Worm (Caenorhabditis elegans) whole organism, L1 larva: ENCODE measurements around the gene T03D3.5.

ENCODE experiments used
- C16A3.4 ChIP-seq: fragments of 150-350 bp; optimal IDR thresholded peaks from 2 replicates; lab custom pipeline; 2014; ENCODE audit warnings: missing biosample characterization, missing genetic modification characterization
- C34B4.2 ChIP-seq: sonication (generic microtip); optimal IDR thresholded peaks from 2 replicates; lab custom pipeline; 2017; ENCODE audit warnings: mild to moderate bottlenecking, missing genetic modification characterization, missing compliant biosample characterization
- F16B12.6 ChIP-seq: fragments of 150-350 bp; optimal IDR thresholded peaks from 2 replicates; lab custom pipeline; 2014; ENCODE audit warnings: missing biosample characterization, missing genetic modification characterization
- Y116A8C.19 ChIP-seq: sonication (generic microtip); optimal IDR thresholded peaks from 2 replicates; lab custom pipeline; 2016; ENCODE audit warnings: missing compliant biosample characterization, missing genetic modification characterization, borderline replicate concordance
- aha-1 ChIP-seq: fragments of 150-350 bp; optimal IDR thresholded peaks from 2 replicates; lab custom pipeline; 2014; ENCODE audit warnings: missing biosample characterization, missing genetic modification characterization
- alr-1 ChIP-seq: fragments of 200-800 bp; sonication (Bioruptor generic); optimal IDR thresholded peaks from 2 replicates; lab custom pipeline; 2018; ENCODE audit warnings: borderline replicate concordance, mild to moderate bottlenecking, missing genetic modification characterization, missing compliant biosample characterization
- aly-2 ChIP-seq: fragments of 150-350 bp; optimal IDR thresholded peaks from 2 replicates; lab custom pipeline; 2014; ENCODE audit warnings: missing biosample characterization, missing genetic modification characterization
- blmp-1 ChIP-seq: fragments of 150-350 bp; optimal IDR thresholded peaks from 2 replicates; lab custom pipeline; 2014; ENCODE audit warnings: missing biosample characterization, missing genetic modification characterization
- ceh-63 ChIP-seq: fragments of 200-800 bp; sonication (Bioruptor generic); optimal IDR thresholded peaks from 2 replicates; lab custom pipeline; 2018; ENCODE audit warnings: mild to moderate bottlenecking, missing genetic modification characterization, missing compliant biosample characterization
- ceh-82 ChIP-seq, 3 experiments: fragments of 150-350 bp in 1 of 3; sonication (generic microtip) in 2 of 3; optimal IDR thresholded peaks; 2 replicates each; lab custom pipeline; 2014 to 2017; ENCODE audit warnings: missing biosample characterization in 3 of 3, missing genetic modification characterization in 3 of 3
- efl-1 ChIP-seq, 4 experiments: fragments of 150-350 bp; optimal IDR thresholded peaks in 3 of 4; peaks in 1 of 4; 1 replicate in 1 of 4; 2 replicates in 3 of 4; lab custom pipeline; 2014; ENCODE audit warnings: missing biosample characterization in 2 of 4, missing genetic modification characterization in 2 of 4, missing genetic modification reagents in 2 of 4
- efl-3 ChIP-seq: fragments of 200-800 bp; sonication (Bioruptor generic); optimal IDR thresholded peaks from 2 replicates; lab custom pipeline; 2018; ENCODE audit warnings: mild to moderate bottlenecking, missing genetic modification characterization, missing compliant biosample characterization
- egl-13 ChIP-seq: sonication (generic microtip); optimal IDR thresholded peaks from 2 replicates; lab custom pipeline; 2016; ENCODE audit warnings: missing genotype, missing genetic modification reagents, missing genetic modification characterization, missing compliant biosample characterization
- elt-2 ChIP-seq: sonication (generic microtip); optimal IDR thresholded peaks from 2 replicates; lab custom pipeline; 2016; ENCODE audit warnings: missing genetic modification characterization, mild to moderate bottlenecking, inconsistent platforms, missing compliant biosample characterization, missing genetic modification reagents
- fkh-10 ChIP-seq: sonication (generic microtip); optimal IDR thresholded peaks from 2 replicates; lab custom pipeline; 2017; ENCODE audit warnings: missing biosample characterization, missing genetic modification reagents, missing genetic modification characterization
- fkh-8 ChIP-seq: sonication (generic microtip); optimal IDR thresholded peaks from 2 replicates; lab custom pipeline; 2016; ENCODE audit warnings: mild to moderate bottlenecking, missing genetic modification characterization, missing compliant biosample characterization
- hpl-2 ChIP-seq: fragments of 150-350 bp; optimal IDR thresholded peaks from 2 replicates; lab custom pipeline; 2014; ENCODE audit warnings: missing biosample characterization, missing genetic modification reagents, missing genetic modification characterization
- jun-1 ChIP-seq: fragments of 150-350 bp; optimal IDR thresholded peaks from 2 replicates; lab custom pipeline; 2014; ENCODE audit warnings: missing biosample characterization, missing genetic modification reagents, missing genetic modification characterization
- lin-13 ChIP-seq: fragments of 150-350 bp; optimal IDR thresholded peaks from 2 replicates; lab custom pipeline; 2014; ENCODE audit warnings: missing biosample characterization, missing genetic modification reagents, missing genetic modification characterization
- lin-14 ChIP-seq: fragments of 200-800 bp; sonication (Bioruptor generic); optimal IDR thresholded peaks from 2 replicates; lab custom pipeline; 2018; ENCODE audit warnings: mild to moderate bottlenecking, missing genetic modification characterization, moderate library complexity, missing compliant biosample characterization
- lin-15B ChIP-seq: fragments of 150-350 bp; sonication (generic microtip); optimal IDR thresholded peaks from 3 replicates; lab custom pipeline; 2014; ENCODE audit warnings: missing biosample characterization, missing genetic modification characterization
- lin-39 ChIP-seq: fragments of 150-350 bp; optimal IDR thresholded peaks from 2 replicates; lab custom pipeline; 2014; ENCODE audit warnings: missing biosample characterization, missing genetic modification reagents, missing genetic modification characterization
- lsy-2 ChIP-seq, 2 experiments: fragments of 150-350 bp; optimal IDR thresholded peaks; 2 replicates each; lab custom pipeline; 2014; ENCODE audit warnings: missing biosample characterization in 2 of 2, missing genetic modification characterization in 2 of 2
- mep-1 ChIP-seq: fragments of 150-350 bp; optimal IDR thresholded peaks from 2 replicates; lab custom pipeline; 2014; ENCODE audit warnings: missing biosample characterization, missing genetic modification characterization
- nhr-12 ChIP-seq: sonication (generic microtip); optimal IDR thresholded peaks from 2 replicates; lab custom pipeline; 2017; ENCODE audit warnings: missing biosample characterization, missing genetic modification characterization
- nhr-19 ChIP-seq: fragments of 200-800 bp; sonication (Bioruptor generic); conservative IDR thresholded peaks from 2 replicates; pipeline ENCODE4 v1.3.6; 2022; ENCODE audit warnings: missing genetic modification characterization, missing compliant biosample characterization
- nhr-237 ChIP-seq: fragments of 150-350 bp; optimal IDR thresholded peaks from 2 replicates; lab custom pipeline; 2014; ENCODE audit warnings: missing biosample characterization, missing genetic modification characterization
- nhr-28 ChIP-seq: fragments of 150-350 bp; optimal IDR thresholded peaks from 2 replicates; lab custom pipeline; 2014; ENCODE audit warnings: missing biosample characterization, missing genetic modification characterization
- nhr-47 ChIP-seq: sonication (generic microtip); optimal IDR thresholded peaks from 2 replicates; lab custom pipeline; 2016; ENCODE audit warnings: mild to moderate bottlenecking, missing genetic modification characterization, moderate library complexity, missing compliant biosample characterization
- nhr-71 ChIP-seq: sonication (generic microtip); optimal IDR thresholded peaks from 2 replicates; lab custom pipeline; 2016; ENCODE audit warnings: mild to moderate bottlenecking, missing genetic modification characterization, moderate library complexity, missing compliant biosample characterization
- nhr-85 ChIP-seq: sonication (generic microtip); peaks from one replicate; lab custom pipeline; 2016; ENCODE audit warnings: missing genetic modification characterization, inconsistent platforms, missing compliant biosample characterization
- rnt-1 ChIP-seq: sonication (generic microtip); optimal IDR thresholded peaks from 2 replicates; lab custom pipeline; 2016; ENCODE audit warnings: mild to moderate bottlenecking, missing genetic modification characterization, moderate library complexity, missing compliant biosample characterization
- skn-1 ChIP-seq: fragments of 150-350 bp; optimal IDR thresholded peaks from 2 replicates; lab custom pipeline; 2014; ENCODE audit warnings: missing biosample characterization, missing genetic modification characterization
- sptf-1 ChIP-seq: fragments of 150-350 bp; optimal IDR thresholded peaks from 2 replicates; lab custom pipeline; 2014; ENCODE audit warnings: missing biosample characterization, missing genetic modification characterization
- swsn-7 ChIP-seq: sonication (generic microtip); optimal IDR thresholded peaks from 2 replicates; lab custom pipeline; 2016; ENCODE audit warnings: missing genetic modification characterization, missing compliant biosample characterization
- tbx-2 ChIP-seq: sonication (generic microtip); optimal IDR thresholded peaks from 2 replicates; lab custom pipeline; 2016; ENCODE audit warnings: missing genetic modification characterization, missing compliant biosample characterization
- tlp-1 ChIP-seq: fragments of 150-350 bp; optimal IDR thresholded peaks from 2 replicates; lab custom pipeline; 2014; ENCODE audit warnings: missing biosample characterization, missing genetic modification characterization
- unc-30 ChIP-seq: sonication (generic microtip); optimal IDR thresholded peaks from 2 replicates; lab custom pipeline; 2017; ENCODE audit warnings: missing biosample characterization, missing genetic modification characterization
- unc-86 ChIP-seq: sonication (generic microtip); optimal IDR thresholded peaks from 2 replicates; lab custom pipeline; 2016; ENCODE audit warnings: missing genetic modification characterization, missing compliant biosample characterization
- unc-98 ChIP-seq: fragments of 200-800 bp; sonication (Bioruptor generic); IDR thresholded peaks from 2 replicates; pipeline ENCODE4 v1.3.6; 2022; ENCODE audit warnings: missing genetic modification characterization, missing compliant biosample characterization
- vab-15 ChIP-seq: sonication (generic microtip); optimal IDR thresholded peaks from 2 replicates; lab custom pipeline; 2017; ENCODE audit warnings: missing genotype, mild to moderate bottlenecking, missing genetic modification characterization, missing compliant biosample characterization
- ztf-4 ChIP-seq: fragments of 150-350 bp; optimal IDR thresholded peaks from 2 replicates; lab custom pipeline; 2014; ENCODE audit warnings: missing biosample characterization, missing genetic modification characterization

The T03D3.5 gene

DNA sequence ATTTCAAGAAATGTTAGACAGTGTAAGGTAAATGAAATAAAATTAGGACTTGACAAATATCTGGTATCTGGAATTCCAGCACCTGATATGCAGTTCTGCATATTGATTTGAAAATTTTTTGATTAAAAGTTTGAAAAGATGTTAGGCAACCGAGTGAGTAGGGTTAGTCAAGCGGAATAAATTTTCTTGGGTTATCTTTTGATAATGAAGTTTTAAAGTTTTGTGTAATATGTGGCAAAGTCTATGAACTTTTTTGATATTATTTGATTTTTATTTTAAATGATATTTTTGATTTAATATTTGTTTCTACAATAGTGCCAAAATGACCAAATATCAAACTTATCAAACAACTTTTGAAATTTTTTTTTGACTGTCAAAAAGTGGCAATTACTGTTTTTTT is 42.9 kb upstream of the T03D3.5 start, which contains the start of gene srh-241:
TSS of gene srh-241 (minus strand) at position 101 of the 400 bp plus-strand sequence.
- TF ChIP-seq nhr-237 (tag; lab: Kevin White, UChicago) (no peak), ceh-82 (tag; optimal IDR thresholded peaks at IDR 0.05; lab: Kevin White, UChicago) (no peak), hpl-2 (GFP tag; lab: Kevin White, UChicago) (no peak), efl-3 (GFP tag; lab: Kevin White, UChicago) (no peak), tlp-1 (no peak), lsy-2 (tag; optimal IDR thresholded peaks at IDR 0.05; lab: Kevin White, UChicago) (no peak), egl-13 (no peak), unc-86 (no peak), aly-2 (tag; lab: Kevin White, UChicago) (no peak), aha-1 (tag; lab: Kevin White, UChicago) (no peak), lin-15B (tag; lab: Kevin White, UChicago) (no peak), nhr-28 (no peak), elt-2 (tag; lab: Kevin White, UChicago) (no peak), lin-13 (no peak), fkh-10 (GFP tag; lab: Kevin White, UChicago) (no peak), tbx-2 (tag; lab: Kevin White, UChicago) (no peak), Y116A8C.19 (tag; lab: Kevin White, UChicago) (no peak), mep-1 (tag; lab: Kevin White, UChicago) (no peak), nhr-19 (GFP tag; lab: Robert Waterston, UW) (no peak), ceh-63 (GFP tag; lab: Kevin White, UChicago) (no peak)

DNA sequence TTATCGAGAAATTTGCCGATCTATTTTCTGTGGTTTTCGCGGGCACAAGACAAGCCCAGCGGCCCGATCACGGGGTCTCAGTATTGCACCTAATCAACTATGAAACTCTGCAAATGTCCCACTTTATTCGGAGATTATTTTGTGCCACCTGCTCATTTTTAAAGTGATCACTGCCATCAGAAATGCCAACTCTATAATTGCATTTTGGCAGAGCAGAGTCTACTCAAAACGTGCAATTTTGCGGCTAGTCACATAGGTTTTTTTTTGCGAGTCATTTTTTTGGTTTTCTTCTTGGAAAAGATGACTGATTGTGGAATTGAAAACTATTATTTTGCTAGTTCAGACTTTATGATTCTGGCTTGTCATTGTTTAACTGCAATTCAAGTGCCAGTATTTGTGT is 38.3 kb upstream of the T03D3.5 start, which contains the start of gene srh-240:
TSS of gene srh-240 (plus strand) at position 301 of the 400 bp plus-strand sequence.
- no peak for TF ChIP-seq lin-39 (tag; lab: Kevin White, UChicago)
- TF ChIP-seq C16A3.4 (tag; lab: Kevin White, UChicago), result no peak
- TF ChIP-seq lin-14 (GFP tag; lab: Kevin White, UChicago), result no peak
- TF ChIP-seq fkh-8 (tag; lab: Kevin White, UChicago), result peak; percentile 58

DNA sequence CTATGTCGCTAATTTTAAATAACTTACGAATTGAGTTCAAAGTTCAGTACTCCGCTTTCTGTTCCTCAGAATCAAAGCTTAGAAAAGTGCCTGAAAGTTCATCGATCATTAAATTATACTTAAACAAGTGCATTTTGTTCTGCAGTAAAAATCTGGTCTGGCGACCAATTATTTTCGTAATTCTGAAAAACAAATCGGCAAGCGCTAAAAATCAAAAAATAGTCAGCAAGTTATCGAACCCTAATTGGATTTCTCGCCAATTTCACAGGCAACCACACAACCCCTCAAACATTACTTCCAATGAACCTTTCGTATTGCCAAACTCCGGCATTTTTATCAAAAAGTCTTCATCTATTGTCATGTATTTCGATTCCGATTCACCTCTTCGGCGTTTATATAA is 36.4 kb upstream of the T03D3.5 start, which contains the start of gene srh-272:
TSS of gene srh-272 (plus strand) at position 301 of the 400 bp plus-strand sequence.
- TF ChIP-seq unc-86 (no peak), lin-14 (GFP tag; lab: Kevin White, UChicago) (no peak), unc-30 (tag; lab: Kevin White, UChicago) (no peak), jun-1 (no peak), alr-1 (tag; lab: Kevin White, UChicago) (no peak), aha-1 (tag; lab: Kevin White, UChicago) (no peak), hpl-2 (GFP tag; lab: Kevin White, UChicago) (no peak), skn-1 (no peak), ztf-4 (tag; lab: Kevin White, UChicago) (no peak), nhr-12 (tag; lab: Kevin White, UChicago) (no peak), vab-15 (tag; lab: Kevin White, UChicago) (no peak)
- TF ChIP-seq, all 84 proteins: peak for 0

DNA sequence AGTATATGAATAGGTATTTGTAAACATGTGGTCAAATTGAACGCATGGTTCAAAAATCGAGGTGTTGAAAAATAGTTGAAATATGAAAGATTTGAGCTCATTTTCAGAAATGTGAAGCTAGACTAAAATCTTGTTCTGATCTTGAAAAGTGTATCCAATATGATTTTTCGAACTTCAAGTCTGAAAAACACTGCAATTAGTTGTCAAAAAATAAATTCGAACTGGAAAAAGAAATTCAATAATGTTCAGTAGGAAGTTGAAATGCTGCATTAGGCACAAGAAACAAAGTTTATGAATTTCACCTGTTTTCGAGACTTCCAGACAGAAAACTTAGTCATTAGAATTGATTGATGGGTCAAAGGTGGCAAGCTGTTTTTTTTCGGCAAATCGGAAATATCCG is 34.9 kb upstream of the T03D3.5 start, which contains the start of gene srh-270:
TSS of gene srh-270 (minus strand) at position 101 of the 400 bp plus-strand sequence.
- TF ChIP-seq lin-13 (no peak), lin-15B (tag; lab: Kevin White, UChicago) (no peak), unc-98 (no peak), aly-2 (tag; lab: Kevin White, UChicago) (no peak)
- TF ChIP-seq, all 84 proteins: peak for 0

DNA sequence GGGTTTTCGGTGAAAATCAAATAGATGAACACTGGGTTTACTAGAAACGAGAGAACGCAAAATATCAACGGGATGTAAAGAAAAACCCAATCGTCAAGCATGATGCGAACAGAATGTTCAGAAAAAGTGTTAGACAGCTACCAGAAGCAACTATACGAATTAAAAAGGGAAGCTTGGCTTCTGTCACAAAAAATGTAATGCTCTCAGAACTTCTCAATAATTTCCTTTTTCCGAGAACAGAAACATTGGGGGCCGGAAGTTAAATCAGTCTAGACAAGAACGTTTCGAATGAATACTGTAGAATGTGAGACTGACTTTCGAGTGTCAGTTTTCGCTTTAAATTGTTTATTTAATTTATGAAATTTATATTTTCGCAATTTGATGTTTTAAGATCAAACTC is 33.1 kb upstream of the T03D3.5 start, which contains the start of gene srj-54:
TSS of gene srj-54 (minus strand) at position 101 of the 400 bp plus-strand sequence.
- TF ChIP-seq C16A3.4 (tag; lab: Kevin White, UChicago), result no peak

DNA sequence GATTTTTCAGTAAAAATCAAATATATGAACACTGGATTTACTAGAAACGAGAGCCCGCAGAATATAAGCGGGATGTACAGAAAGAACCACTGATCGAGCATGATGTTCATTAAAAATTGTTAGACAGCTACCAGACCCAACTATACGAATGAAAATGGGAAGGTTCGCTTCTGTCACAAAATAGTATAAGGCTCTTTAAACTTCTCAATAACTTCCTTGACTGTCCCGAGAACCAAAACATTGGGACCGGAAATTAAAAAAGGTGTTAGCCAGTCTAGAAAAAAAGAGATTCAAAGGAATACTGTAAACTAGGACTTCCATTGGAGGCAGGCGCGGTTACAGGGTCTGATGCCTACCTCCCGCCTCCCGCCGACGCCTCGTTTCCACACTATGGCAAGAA is 31.2 kb upstream of the T03D3.5 start, which contains the start of gene srj-55:
TSS of gene srj-55 (minus strand) at position 101 of the 400 bp plus-strand sequence.
- TF ChIP-seq F16B12.6 (tag; lab: Kevin White, UChicago), result no peak
- TF ChIP-seq rnt-1, result no peak
- TF ChIP-seq swsn-7 (tag; lab: Kevin White, UChicago), result no peak
- no peak for TF ChIP-seq nhr-85
- TF ChIP-seq C34B4.2 (tag; lab: Kevin White, UChicago), result no peak
- no peak for TF ChIP-seq efl-1 (optimal IDR thresholded peaks at IDR 0.05; lab: Kevin White, UChicago)
- no peak for TF ChIP-seq efl-1 (GFP tag; optimal IDR thresholded peaks at IDR 0.05 in 1 of 2; lab: Kevin White, UChicago)
- TF ChIP-seq mep-1 (tag; lab: Kevin White, UChicago), result no peak
- TF ChIP-seq nhr-47, result no peak
- no peak for TF ChIP-seq blmp-1 (tag; lab: Kevin White, UChicago)
- TF ChIP-seq jun-1, result no peak
- no peak for TF ChIP-seq efl-3 (GFP tag; lab: Kevin White, UChicago)
- TF ChIP-seq nhr-71 (tag; lab: Kevin White, UChicago), result no peak
- TF ChIP-seq unc-30 (tag; lab: Kevin White, UChicago), result no peak
- no peak for TF ChIP-seq sptf-1
- no peak for TF ChIP-seq nhr-28
- TF ChIP-seq nhr-19 (GFP tag; lab: Robert Waterston, UW), result no peak
- TF ChIP-seq alr-1 (tag; lab: Kevin White, UChicago), result no peak
